Worm (Caenorhabditis elegans) whole organism, midembryonic: ENCODE results near the gene F26A1.19.

Experiments used
- flt-1 ChIP-seq: fragments of 200-800 bp; sonication (Bioruptor generic); IDR thresholded peaks from 2 replicates; pipeline ENCODE4 v1.3.6; 2022; ENCODE audit warnings: missing genetic modification characterization, missing compliant biosample characterization
- ref-1 ChIP-seq: fragments of 200-800 bp; sonication (Bioruptor generic); conservative IDR thresholded peaks from 2 replicates; pipeline ENCODE4 v1.3.6; 2022; ENCODE audit warnings: missing genetic modification reagents, missing genetic modification characterization, missing compliant biosample characterization

DNA sequence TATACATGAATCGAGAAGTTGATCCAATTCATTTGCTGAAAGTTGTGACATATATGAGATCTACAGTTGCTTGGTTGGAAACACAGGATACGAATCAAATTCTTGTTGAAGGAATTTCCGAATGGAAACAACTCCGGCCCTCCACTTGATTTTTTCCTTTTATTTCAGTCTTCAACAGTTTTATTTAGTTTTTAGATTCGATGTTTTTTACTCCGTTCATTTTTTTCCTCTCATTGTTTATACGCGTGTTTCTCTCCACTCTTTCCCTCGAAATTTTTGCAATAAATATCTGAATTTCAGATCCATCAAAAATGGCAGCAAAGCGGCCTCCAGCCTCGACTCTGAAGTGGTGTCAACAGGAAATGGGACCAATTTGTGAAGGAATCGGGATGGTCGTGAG lies 25.6 kb downstream of the F26A1.19 start, which contains the start of gene coq-8:
- TF ChIP-seq ref-1 (GFP tag; lab: Robert Waterston, UW) (no peak), flt-1 (GFP tag; lab: Robert Waterston, UW) (no peak)
